Worm (Caenorhabditis elegans): ENCODE data around the gene R10D12.7.

DNA sequence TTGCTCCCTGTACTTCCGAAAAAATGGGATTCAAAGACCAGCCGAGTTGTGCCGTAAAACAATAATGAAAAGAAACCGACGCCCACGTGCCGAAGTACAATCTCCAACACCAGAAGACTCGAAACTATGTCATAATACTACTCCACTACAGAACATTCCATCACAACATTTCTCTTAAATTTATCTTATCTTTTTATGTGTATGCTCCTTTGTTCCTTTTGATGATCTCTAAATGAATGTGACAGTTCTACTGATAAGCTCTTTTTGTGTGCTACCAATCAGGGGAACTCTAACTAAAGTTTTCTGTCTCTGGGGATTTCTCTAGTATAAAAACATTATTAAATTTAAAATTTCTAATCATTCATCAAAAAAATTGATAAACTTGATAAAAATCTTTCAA, 37.0 kb downstream of the R10D12.7 start:
- TF ChIP-seq nhr-25 (tag; optimal IDR thresholded peaks at IDR 0.05), result no peak
- no peak for TF ChIP-seq ama-1 (optimal IDR thresholded peaks at IDR 0.05)
- TF ChIP-seq lin-15B (tag; optimal IDR thresholded peaks at IDR 0.05), result no peak
- TF ChIP-seq ceh-16 (tag; optimal IDR thresholded peaks at IDR 0.05), result no peak
- no peak for TF ChIP-seq unc-62 (GFP tag; optimal IDR thresholded peaks at IDR 0.05)
- no peak for TF ChIP-seq elt-1 (tag; optimal IDR thresholded peaks at IDR 0.05)
- no peak for TF ChIP-seq lin-39 (tag; optimal IDR thresholded peaks at IDR 0.05)
- TF ChIP-seq fkh-10 (GFP tag; optimal IDR thresholded peaks at IDR 0.05), result no peak
- no peak for TF ChIP-seq zag-1 (tag; optimal IDR thresholded peaks at IDR 0.05)
- no peak for TF ChIP-seq eor-1 (tag; optimal IDR thresholded peaks at IDR 0.05)
- no peak for TF ChIP-seq ztf-4 (tag; optimal IDR thresholded peaks at IDR 0.05)

Data from whole organism, L3 larva.